Fruit fly (Drosophila melanogaster) whole organism, embryonic: ENCODE results near the gene yellow-g.

ENCODE experiments used
- Aef1 ChIP-seq: fragments of 200-800 bp; sonication (Bioruptor generic); IDR thresholded peaks from 3 replicates; pipeline ENCODE4 v1.3.6; 2022; ENCODE audit warnings: missing biosample characterization, missing genetic modification characterization
- Atf-2 ChIP-seq: fragments of 200-800 bp; sonication (Bioruptor generic); optimal IDR thresholded peaks from 2 replicates; lab custom pipeline; 2016; ENCODE audit warnings: missing biosample characterization, missing genetic modification characterization
- Atf6 ChIP-seq: fragments of 200-800 bp; sonication (Bioruptor generic); IDR thresholded peaks from 2 replicates; pipeline ENCODE4 v1.3.6; 2022; ENCODE audit warnings: missing biosample characterization, missing genetic modification characterization
- Awh ChIP-seq: fragments of 200-800 bp; sonication (Bioruptor generic); IDR thresholded peaks from 2 replicates; pipeline ENCODE4, ENCODE4 v1.3.6; 2022; ENCODE audit warnings: missing biosample characterization, missing genetic modification characterization
- BtbVII ChIP-seq: fragments of 200-800 bp; sonication (Bioruptor generic); optimal IDR thresholded peaks from 3 replicates; lab custom pipeline; 2017; ENCODE audit warnings: missing biosample characterization, mild to moderate bottlenecking, missing genetic modification characterization
- CG10654 ChIP-seq: fragments of 200-800 bp; sonication (Bioruptor generic); optimal IDR thresholded peaks from 2 replicates; lab custom pipeline; 2016; ENCODE audit warnings: missing biosample characterization, missing genetic modification characterization
- CG12219 ChIP-seq: fragments of 200-800 bp; sonication (Bioruptor generic); optimal IDR thresholded peaks from 3 replicates; lab custom pipeline; 2018; ENCODE audit warnings: missing biosample characterization, mild to moderate bottlenecking, missing genetic modification characterization
- CG1233 ChIP-seq: fragments of 200-800 bp; sonication (Bioruptor generic); optimal IDR thresholded peaks from 4 replicates; lab custom pipeline; 2018; ENCODE audit warnings: missing biosample characterization, mild to moderate bottlenecking, missing genetic modification characterization
- CG12942 ChIP-seq: fragments of 200-800 bp; sonication (Bioruptor generic); optimal IDR thresholded peaks from 3 replicates; lab custom pipeline; 2016; ENCODE audit warnings: missing biosample characterization, missing genetic modification characterization
- CG13296 ChIP-seq: fragments of 200-800 bp; sonication (Bioruptor generic); optimal IDR thresholded peaks from 3 replicates; lab custom pipeline; 2018; ENCODE audit warnings: missing biosample characterization, mild to moderate bottlenecking, missing genetic modification characterization
- CG14014 ChIP-seq: fragments of 200-800 bp; sonication (Bioruptor generic); IDR thresholded peaks from 2 replicates; pipeline ENCODE4 v1.3.6; 2022; ENCODE audit warnings: missing biosample characterization, missing genetic modification characterization
- CG1602 ChIP-seq: fragments of 200-800 bp; sonication (Bioruptor generic); optimal IDR thresholded peaks from 3 replicates; lab custom pipeline; 2016; ENCODE audit warnings: missing biosample characterization, missing genetic modification characterization
- CG1603 ChIP-seq: fragments of 200-800 bp; sonication (Bioruptor generic); optimal IDR thresholded peaks from 2 replicates; lab custom pipeline; 2019; ENCODE audit warnings: missing biosample characterization, mild to moderate bottlenecking, missing genetic modification characterization, moderate library complexity
- CG16813 ChIP-seq: fragments of 200-800 bp; sonication (Bioruptor generic); IDR thresholded peaks from 3 replicates; pipeline ENCODE4 v1.3.6; 2022; ENCODE audit warnings: missing biosample characterization, missing genetic modification characterization; ENCODE audit not compliant: partially characterized antibody
- CG17829 ChIP-seq: fragments of 200-800 bp; optimal IDR thresholded peaks from 2 replicates; lab custom pipeline; 2019; ENCODE audit warnings: missing biosample characterization, mild to moderate bottlenecking, missing genetic modification characterization, moderate library complexity
- CG31441 ChIP-seq: fragments of 200-800 bp; sonication (Bioruptor generic); IDR thresholded peaks from 2 replicates; pipeline ENCODE4 v1.3.6; 2022; ENCODE audit warnings: missing biosample characterization, missing genetic modification characterization
- CG4730 ChIP-seq: fragments of 200-800 bp; sonication (Bioruptor generic); IDR thresholded peaks from 2 replicates; pipeline ENCODE4 v1.3.6; 2022; ENCODE audit warnings: missing biosample characterization, missing genetic modification characterization
- CG6854 ChIP-seq: fragments of 200-800 bp; sonication (Bioruptor generic); optimal IDR thresholded peaks from 3 replicates; lab custom pipeline; 2017; ENCODE audit warnings: missing biosample characterization, mild to moderate bottlenecking, missing genetic modification characterization
- CG7786 ChIP-seq: fragments of 200-800 bp; sonication (Bioruptor generic); optimal IDR thresholded peaks from 2 replicates; lab custom pipeline; 2016; ENCODE audit warnings: missing biosample characterization, missing genetic modification characterization
- CG9932 ChIP-seq: fragments of 200-800 bp; sonication (Bioruptor generic); IDR thresholded peaks from 2 replicates; pipeline ENCODE4 v1.3.6; 2022; ENCODE audit warnings: missing biosample characterization, missing genetic modification characterization
- Camta ChIP-seq: fragments of 200-800 bp; sonication (Bioruptor generic); optimal IDR thresholded peaks from 2 replicates; lab custom pipeline; 2016; ENCODE audit warnings: missing biosample characterization, missing genetic modification characterization
- Doc3 ChIP-seq: fragments of 200-800 bp; sonication (Bioruptor generic); IDR thresholded peaks from 3 replicates; pipeline ENCODE4 v1.3.6; 2022; ENCODE audit warnings: missing biosample characterization, missing genetic modification characterization; ENCODE audit not compliant: partially characterized antibody
- Ets97D ChIP-seq: fragments of 200-800 bp; sonication (Bioruptor generic); optimal IDR thresholded peaks from 3 replicates; lab custom pipeline; 2016; ENCODE audit warnings: missing biosample characterization, missing genetic modification characterization
- Fer3 ChIP-seq: fragments of 200-800 bp; sonication (Bioruptor generic); optimal IDR thresholded peaks from 2 replicates; lab custom pipeline; 2018; ENCODE audit warnings: missing biosample characterization, mild to moderate bottlenecking, missing genetic modification characterization, moderate library complexity
- HHEX ChIP-seq: fragments of 200-800 bp; sonication (Bioruptor generic); optimal IDR thresholded peaks from 3 replicates; lab custom pipeline; 2017; ENCODE audit warnings: missing biosample characterization, mild to moderate bottlenecking, missing genetic modification characterization, missing genetic modification reagents
- Hmx ChIP-seq: fragments of 200-800 bp; sonication (Bioruptor generic); optimal IDR thresholded peaks from 2 replicates; lab custom pipeline; 2016; ENCODE audit warnings: missing biosample characterization, missing genetic modification characterization
- Lhr ChIP-seq: fragments of 200-800 bp; sonication (Bioruptor generic); optimal IDR thresholded peaks from 3 replicates; lab custom pipeline; 2017; ENCODE audit warnings: mild to moderate bottlenecking, missing biosample characterization, missing genetic modification reagents, missing genetic modification characterization
- MESR4 ChIP-seq: fragments of 200-800 bp; sonication (Bioruptor generic); optimal IDR thresholded peaks from 2 replicates; lab custom pipeline; 2018; ENCODE audit warnings: missing biosample characterization, mild to moderate bottlenecking, missing genetic modification characterization, moderate library complexity
- Med ChIP-seq: fragments of 200-800 bp; sonication (Bioruptor generic); peaks from one replicate; lab custom pipeline; 2016; ENCODE audit warnings: missing biosample characterization, missing genetic modification characterization, mild to moderate bottlenecking, inconsistent platforms, moderate library complexity
- Neu2 ChIP-seq: fragments of 200-800 bp; sonication (Bioruptor generic); optimal IDR thresholded peaks from 3 replicates; lab custom pipeline; 2016; ENCODE audit warnings: missing biosample characterization, missing genetic modification characterization, borderline replicate concordance
- bsh ChIP-seq, 2 experiments: fragments of 200-800 bp; sonication (Bioruptor generic); optimal IDR thresholded peaks; 2 replicates each; lab custom pipeline; 2017 to 2018; ENCODE audit warnings: mild to moderate bottlenecking in 2 of 2, missing biosample characterization in 2 of 2, missing genetic modification characterization in 2 of 2, moderate library complexity in 1 of 2
- crol ChIP-seq: fragments of 200-800 bp; sonication (Bioruptor generic); IDR thresholded peaks from 2 replicates; pipeline ENCODE4 v1.3.6; 2022; ENCODE audit warnings: missing biosample characterization, missing genetic modification characterization
- da ChIP-seq: fragments of 200-800 bp; sonication (Bioruptor generic); optimal IDR thresholded peaks from 2 replicates; lab custom pipeline; 2016; ENCODE audit warnings: missing biosample characterization, missing genetic modification characterization
- dati ChIP-seq: fragments of 200-800 bp; sonication (Bioruptor generic); IDR thresholded peaks from 2 replicates; pipeline ENCODE4 v1.3.6; 2022; ENCODE audit warnings: missing biosample characterization, missing genetic modification characterization
- dimm ChIP-seq: fragments of 200-800 bp; sonication (Bioruptor generic); IDR thresholded peaks from 2 replicates; pipeline ENCODE4 v1.3.6; 2022; ENCODE audit warnings: missing biosample characterization, missing genetic modification characterization
- en ChIP-seq: fragments of 200-800 bp; sonication (Bioruptor generic); optimal IDR thresholded peaks from 2 replicates; lab custom pipeline; 2016; ENCODE audit warnings: missing biosample characterization, missing genetic modification characterization
- gcm2 ChIP-seq: fragments of 200-800 bp; sonication (Bioruptor generic); optimal IDR thresholded peaks from 2 replicates; lab custom pipeline; 2016; ENCODE audit warnings: missing biosample characterization, missing genetic modification characterization
- gem ChIP-seq: fragments of 200-800 bp; sonication (Bioruptor generic); optimal IDR thresholded peaks from 2 replicates; lab custom pipeline; 2019; ENCODE audit warnings: missing biosample characterization, mild to moderate bottlenecking, missing genetic modification characterization, moderate library complexity
- gsb ChIP-seq: fragments of 200-800 bp; sonication (Bioruptor generic); IDR thresholded peaks from 2 replicates; pipeline ENCODE4 v1.3.6; 2022; ENCODE audit warnings: missing biosample characterization, missing genetic modification characterization
- hkb ChIP-seq, 2 experiments: fragments of 200-800 bp in 1 of 2; fragments of >200 bp in 1 of 2; sonication (Bioruptor generic) in 1 of 2; IDR thresholded peaks in 1 of 2; optimal IDR thresholded peaks in 1 of 2; 2 replicates each; pipeline versions ENCODE4 v1.3.6 to Lab custom; 2017 to 2022; ENCODE audit warnings: missing biosample characterization in 1 of 2, missing genetic modification characterization in 1 of 2
- insv ChIP-seq, 2 experiments: fragments of 200-800 bp; sonication (Bioruptor generic); optimal IDR thresholded peaks; 3 replicates each; lab custom pipeline; 2016 to 2018; ENCODE audit warnings: missing biosample characterization in 2 of 2, missing genetic modification characterization in 2 of 2
- mld ChIP-seq: fragments of 200-800 bp; sonication (Bioruptor generic); IDR thresholded peaks from 3 replicates; pipeline ENCODE4 v1.3.6; 2022; ENCODE audit warnings: missing biosample characterization, missing genetic modification characterization; ENCODE audit not compliant: partially characterized antibody
- nom ChIP-seq: fragments of 200-800 bp; sonication (Bioruptor generic); optimal IDR thresholded peaks from 2 replicates; lab custom pipeline; 2017; ENCODE audit warnings: missing biosample characterization, missing genetic modification characterization, mild to moderate bottlenecking, moderate library complexity, missing genetic modification reagents
- sim ChIP-seq: fragments of 200-800 bp; sonication (Bioruptor generic); IDR thresholded peaks from 2 replicates; pipeline ENCODE4 v1.3.6; 2022; ENCODE audit warnings: missing biosample characterization, missing genetic modification characterization
- sr ChIP-seq: fragments of 200-800 bp; sonication (Bioruptor generic); IDR thresholded peaks from 3 replicates; pipeline ENCODE4 v1.3.6; 2022; ENCODE audit warnings: missing biosample characterization, missing genetic modification characterization
- tap ChIP-seq: fragments of 200-800 bp; optimal IDR thresholded peaks from 3 replicates; lab custom pipeline; 2019; ENCODE audit warnings: missing biosample characterization, mild to moderate bottlenecking, missing genetic modification characterization, moderate library complexity
- tll ChIP-seq, 2 experiments: fragments of 200-800 bp in 1 of 2; fragments of >200 bp in 1 of 2; sonication (Bioruptor generic) in 1 of 2; optimal IDR thresholded peaks; 2 replicates each; lab custom pipeline; 2017 to 2019; ENCODE audit warnings: missing biosample characterization in 2 of 2, missing genetic modification characterization in 2 of 2, mild to moderate bottlenecking in 1 of 2, moderate library complexity in 1 of 2
- twi ChIP-seq: fragments of 200-800 bp; optimal IDR thresholded peaks from 2 replicates; lab custom pipeline; 2019; ENCODE audit warnings: missing biosample characterization, mild to moderate bottlenecking, missing genetic modification characterization, moderate library complexity
- unc-4 ChIP-seq: fragments of 200-800 bp; sonication (Bioruptor generic); IDR thresholded peaks from 2 replicates; pipeline ENCODE4 v1.3.6; 2022; ENCODE audit warnings: missing biosample characterization, missing genetic modification characterization; ENCODE audit not compliant: partially characterized antibody

yellow-g gene

dm6 chr3L:2257412-2257862 lies 15.1 kb downstream of the yellow-g start, which contains the start of the genes CG1275 and Elp5 (continued):
- TF ChIP-seq gsb (GFP tag; lab: Robert Waterston, UW) = peak; percentile 99
- TF ChIP-seq CG14014 (GFP tag; lab: Robert Waterston, UW) = peak; percentile 100
- TF ChIP-seq CG12219 (GFP tag; lab: Kevin White, UChicago) = peak; percentile 97
- peak; percentile 99 for TF ChIP-seq Atf6
- peak in 1 of 2 experiments; percentile 31 for TF ChIP-seq tll (GFP tag; optimal IDR thresholded peaks at IDR 0.05; lab: Kevin White, UChicago)
- TF ChIP-seq CG6854 (GFP tag; lab: Kevin White, UChicago) = peak; percentile 88
- peak; percentile 84 for TF ChIP-seq crol (GFP tag; lab: Robert Waterston, UW)
- peak; percentile 99 for TF ChIP-seq gem (tag; lab: Kevin White, UChicago)
- TF ChIP-seq en = peak; percentile 93
- peak; percentile 98 for TF ChIP-seq CG1603 (tag; lab: Kevin White, UChicago)
- TF ChIP-seq CG1233 (GFP tag; lab: Kevin White, UChicago) = peak; percentile 99
- peak; percentile 92 for TF ChIP-seq BtbVII (GFP tag; lab: Kevin White, UChicago)
- TF ChIP-seq CG10654 = peak; percentile 93
- peak; percentile 97 for TF ChIP-seq CG12942 (GFP tag; lab: Kevin White, UChicago)
- no peak for TF ChIP-seq mld
- TF ChIP-seq sr (GFP tag; lab: Robert Waterston, UW) = peak; percentile 98
- TF ChIP-seq CG7786 (GFP tag; lab: Kevin White, UChicago) = peak; percentile 97
- TF ChIP-seq dimm (GFP tag; lab: Robert Waterston, UW) = peak; percentile 99
- TF ChIP-seq CG13296 (GFP tag; lab: Kevin White, UChicago) = peak; percentile 98
- peak; percentile 90 for TF ChIP-seq da (GFP tag; lab: Kevin White, UChicago)
- no peak for TF ChIP-seq hkb (optimal IDR thresholded peaks at IDR 0.05; lab: Kevin White, UChicago)
- TF ChIP-seq hkb (GFP tag; IDR thresholded peaks at IDR 0.05; lab: Robert Waterston, UW) = peak; percentile 99
- TF ChIP-seq Hmx (GFP tag; lab: Kevin White, UChicago) = peak; percentile 95
- TF ChIP-seq CG4730 (GFP tag; lab: Robert Waterston, UW) = peak; percentile 99
- peak; percentile 94 for TF ChIP-seq Lhr (GFP tag; lab: Kevin White, UChicago)
- TF ChIP-seq insv (GFP tag; optimal IDR thresholded peaks at IDR 0.05; lab: Kevin White, UChicago) = peak; percentile 16 to 76
- no peak for TF ChIP-seq Doc3 (GFP tag; lab: Robert Waterston, UW)
- peak; percentile 94 for TF ChIP-seq gcm2 (GFP tag; lab: Kevin White, UChicago)
- peak; percentile 100 for TF ChIP-seq Med (GFP tag; lab: Kevin White, UChicago)
- peak; percentile 99 for TF ChIP-seq Aef1
- TF ChIP-seq HHEX (GFP tag; lab: Kevin White, UChicago) = peak; percentile 98
- TF ChIP-seq Neu2 = peak; percentile 87
- peak; percentile 95 for TF ChIP-seq twi (tag; lab: Kevin White, UChicago)
- peak; percentile 99 for TF ChIP-seq CG31441 (GFP tag; lab: Robert Waterston, UW)
- TF ChIP-seq Atf-2 (GFP tag; lab: Kevin White, UChicago) = peak; percentile 97
- peak; percentile 100 for TF ChIP-seq Awh (GFP tag; lab: Robert Waterston, UW)
- TF ChIP-seq MESR4 (GFP tag; lab: Kevin White, UChicago) = peak; percentile 81
- peak; percentile 99 for TF ChIP-seq Fer3 (tag; lab: Kevin White, UChicago)
- peak; percentile 93 for TF ChIP-seq nom (GFP tag; lab: Kevin White, UChicago)
- no peak for TF ChIP-seq unc-4 (GFP tag; lab: Robert Waterston, UW)
- TF ChIP-seq tap (tag; lab: Kevin White, UChicago) = peak; percentile 99
- peak; percentile 99 for TF ChIP-seq dati
- TF ChIP-seq CG17829 (tag; lab: Kevin White, UChicago) = peak; percentile 98
- peak; percentile 99 for TF ChIP-seq CG9932 (GFP tag; lab: Robert Waterston, UW)
- no peak for TF ChIP-seq CG16813 (GFP tag; lab: Robert Waterston, UW)
- peak; percentile 94 to 99 for TF ChIP-seq bsh (GFP tag; optimal IDR thresholded peaks at IDR 0.05; lab: Kevin White, UChicago)
- peak; percentile 95 for TF ChIP-seq Ets97D (GFP tag; lab: Kevin White, UChicago)
- peak; percentile 98 for TF ChIP-seq CG1602 (GFP tag; lab: Kevin White, UChicago)
- TF ChIP-seq Camta (GFP tag; lab: Kevin White, UChicago) = peak; percentile 95
- TF ChIP-seq sim = peak; percentile 99
